Fruit fly (Drosophila melanogaster) Kc167 (cell line): ENCODE results near the gene Gmap.

Experiments
- Myc ChIP-seq: fragments of >200 bp; optimal IDR thresholded peaks from 2 replicates; lab custom pipeline; 2017; ENCODE audit warnings: missing external identifiers
- Sin3A ChIP-seq: fragments of >200 bp; optimal IDR thresholded peaks from 2 replicates; lab custom pipeline; 2018; ENCODE audit warnings: missing external identifiers
- h ChIP-seq: fragments of >200 bp; optimal IDR thresholded peaks from 3 replicates; lab custom pipeline; 2018; ENCODE audit warnings: missing external identifiers
- insv ChIP-seq: fragments of >200 bp; optimal IDR thresholded peaks from 3 replicates; lab custom pipeline; 2018; ENCODE audit warnings: missing external identifiers
- psq ChIP-seq: fragments of >200 bp; optimal IDR thresholded peaks from 2 replicates; lab custom pipeline; 2017; ENCODE audit warnings: missing external identifiers
- ttk ChIP-seq: sonication (Bioruptor generic); optimal IDR thresholded peaks from 2 replicates; lab custom pipeline; 2017; ENCODE audit warnings: missing external identifiers

The Gmap gene

DNA sequence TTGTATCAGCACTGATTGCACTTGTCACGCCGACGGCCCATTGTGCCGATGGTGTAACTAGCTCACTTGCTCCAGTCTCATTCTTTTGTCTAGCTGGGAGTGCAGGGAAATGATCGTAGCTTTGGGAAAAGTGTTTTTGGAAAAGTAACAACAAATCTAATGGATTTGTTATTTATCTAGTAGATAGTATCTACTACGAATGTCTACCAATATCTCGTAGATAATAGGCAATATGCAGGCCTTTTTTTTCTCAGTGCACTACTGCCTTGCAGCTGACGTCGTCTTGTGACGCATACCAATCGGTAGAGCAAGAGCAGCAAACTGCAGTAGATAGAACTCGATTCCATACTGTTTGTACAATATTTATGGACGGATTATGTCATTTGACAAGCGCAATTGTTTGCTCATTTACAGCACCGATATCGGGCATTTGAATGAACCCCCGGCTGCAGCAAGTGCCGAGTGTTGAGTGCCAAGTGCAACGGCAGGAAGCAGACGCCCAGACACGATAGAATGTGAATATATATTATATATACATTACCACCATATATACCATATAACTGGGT is 56.8 kb downstream of the Gmap start:
- TF ChIP-seq h (no peak), psq (lab: Kevin White, UChicago) (no peak), Sin3A (lab: Kevin White, UChicago) (no peak), insv (lab: Kevin White, UChicago) (no peak), ttk (lab: Kevin White, UChicago) (no peak)

DNA sequence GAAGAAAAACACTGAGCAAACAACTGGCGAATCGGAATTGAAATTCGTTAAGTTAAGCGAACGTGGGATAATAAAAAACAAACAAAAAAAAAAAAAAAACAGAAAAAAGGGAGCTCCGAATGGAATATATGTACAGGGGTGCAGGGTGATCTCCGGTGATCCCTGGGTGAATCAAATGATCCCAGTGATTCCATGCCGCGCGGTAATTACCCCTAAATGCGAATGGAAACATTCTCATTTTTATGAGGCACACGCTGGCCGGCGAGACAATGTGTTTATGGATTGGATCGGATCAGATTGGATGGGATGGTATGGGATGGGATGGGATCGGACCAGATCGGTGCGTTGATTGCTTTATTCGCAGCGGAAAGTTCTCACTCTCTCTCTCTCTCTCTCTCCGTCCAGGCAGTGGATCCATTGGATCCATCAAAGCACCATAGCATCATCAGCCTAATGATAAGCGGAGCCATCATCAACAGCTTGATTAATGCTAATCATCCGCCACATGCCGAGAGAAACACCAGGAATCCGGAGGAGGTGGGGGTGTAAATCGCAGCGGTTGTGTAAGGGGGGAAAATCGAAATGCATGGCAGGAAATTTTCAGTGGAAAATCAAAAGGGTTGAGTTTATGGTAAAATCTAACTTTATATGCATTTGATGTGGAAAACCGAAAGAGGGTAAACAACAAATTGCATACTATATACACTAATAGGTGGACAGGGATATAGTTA is 58.9 kb downstream of the Gmap start:
- TF ChIP-seq h (no peak), Sin3A (lab: Kevin White, UChicago) (no peak), Myc (lab: Kevin White, UChicago) (no peak)

DNA sequence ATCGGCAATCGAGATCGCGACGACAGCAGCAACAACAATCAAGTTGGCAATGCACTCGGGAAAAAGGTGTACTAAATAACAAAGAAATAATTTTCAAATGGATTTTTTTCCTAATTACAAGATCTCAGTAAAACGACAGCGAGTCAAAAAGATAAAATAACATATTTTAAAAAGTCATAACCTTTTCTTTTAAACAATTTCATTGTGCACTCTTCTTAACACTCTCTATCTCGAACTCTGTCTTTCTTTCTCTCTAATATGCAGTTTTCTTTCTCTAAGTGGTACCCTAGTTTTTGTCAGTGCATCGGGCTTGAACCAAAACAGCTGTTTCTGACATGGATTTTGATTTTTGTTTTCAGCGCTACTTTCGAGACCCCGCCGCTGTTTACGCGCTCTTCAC is 62.3 kb downstream of the Gmap start:
- TF ChIP-seq h (no peak), Sin3A (lab: Kevin White, UChicago) (no peak), Myc (lab: Kevin White, UChicago) (no peak), psq (lab: Kevin White, UChicago) (no peak), insv (lab: Kevin White, UChicago) (no peak), ttk (lab: Kevin White, UChicago) (no peak)

- TF ChIP-seq psq (lab: Kevin White, UChicago): no peak
- TF ChIP-seq Myc (lab: Kevin White, UChicago): no peak
- TF ChIP-seq insv (lab: Kevin White, UChicago): no peak
- no peak for TF ChIP-seq h
- TF ChIP-seq Sin3A (lab: Kevin White, UChicago): no peak
- TF ChIP-seq ttk (lab: Kevin White, UChicago): no peak
These were observed 65.8 kb downstream of the Gmap start for dm6 chrX:15552472-15552888.

DNA sequence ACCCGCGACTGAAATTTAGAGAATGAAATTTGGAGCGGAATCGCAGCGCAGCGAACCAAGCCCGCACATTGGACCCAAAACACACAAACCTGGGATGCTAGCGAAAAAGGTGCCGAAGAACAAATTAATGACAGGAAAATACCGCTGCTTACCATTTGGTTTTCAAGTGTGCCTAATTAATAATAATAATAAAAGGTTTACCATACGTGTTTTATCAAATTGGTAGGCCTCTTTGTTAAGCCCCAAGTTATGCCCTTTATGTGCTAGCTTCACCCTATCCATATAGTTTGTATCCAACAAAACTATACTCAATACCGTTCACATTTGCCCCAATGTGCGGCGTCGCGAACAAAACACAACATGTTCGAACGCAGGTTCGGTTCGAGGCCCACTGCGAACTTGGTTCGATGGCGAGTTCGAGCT is 67.5 kb downstream of the Gmap start, which contains the start of gene Ac13E:
Ac13E (minus strand) TSS at position 23 of the 423 bp plus-strand sequence.
- no peak for TF ChIP-seq ttk (lab: Kevin White, UChicago)
- TF ChIP-seq psq (lab: Kevin White, UChicago): no peak
- no peak for TF ChIP-seq Myc (lab: Kevin White, UChicago)
- TF ChIP-seq insv (lab: Kevin White, UChicago): no peak
- no peak for TF ChIP-seq h
- no peak for TF ChIP-seq Sin3A (lab: Kevin White, UChicago)

DNA sequence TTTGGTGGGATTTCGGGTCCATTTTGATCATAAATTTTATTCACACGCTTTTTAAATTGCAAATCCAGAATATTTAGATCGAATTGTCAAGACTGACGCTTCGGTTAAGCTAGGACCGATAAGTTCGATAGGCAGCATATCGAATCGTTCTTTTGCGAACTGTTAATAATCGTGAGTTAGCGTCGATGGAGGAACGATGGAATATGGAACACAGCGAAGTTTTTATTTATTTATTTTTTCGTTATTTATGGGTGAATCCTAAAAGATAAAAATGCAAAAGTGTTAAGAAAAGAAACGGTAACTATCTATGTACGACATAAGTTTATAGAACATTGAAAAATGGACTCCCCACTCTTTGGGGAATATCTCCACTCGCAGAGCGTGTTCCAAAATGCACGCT is 69.2 kb downstream of the Gmap start, which contains the start of gene CG42300:
CG42300 (minus strand) TSS at position 101 of the 400 bp plus-strand sequence.
- TF ChIP-seq psq (lab: Kevin White, UChicago) (no peak), h (no peak), Myc (lab: Kevin White, UChicago) (no peak), ttk (lab: Kevin White, UChicago) (no peak)
